Worm (Caenorhabditis elegans) whole organism, young adult: ENCODE measurements around the gene toe-2.

Experiments used
- B0035.1 ChIP-seq: sonication (generic microtip); optimal IDR thresholded peaks from 2 replicates; lab custom pipeline; 2016; ENCODE audit warnings: missing genetic modification characterization, mild to moderate bottlenecking, missing compliant biosample characterization, missing genotype, missing genetic modification reagents
- C06A6.2 ChIP-seq: fragments of 200-800 bp; sonication (Bioruptor generic); conservative IDR thresholded peaks from 2 replicates; pipeline ENCODE4 v1.3.6; 2022; ENCODE audit warnings: missing genetic modification characterization, missing compliant biosample characterization
- C17E4.6 ChIP-seq: fragments of 200-800 bp; sonication (Bioruptor generic); IDR thresholded peaks from 2 replicates; pipeline ENCODE4 v1.3.6; 2022; ENCODE audit warnings: missing genetic modification reagents, missing genetic modification characterization, missing compliant biosample characterization
- F22D6.2 ChIP-seq: sonication (generic microtip); optimal IDR thresholded peaks from 2 replicates; lab custom pipeline; 2016; ENCODE audit warnings: mild to moderate bottlenecking, missing genetic modification characterization, missing compliant biosample characterization
- F39B2.1 ChIP-seq: fragments of 200-800 bp; sonication (Bioruptor generic); IDR thresholded peaks from 2 replicates; pipeline ENCODE4 v1.3.6; 2022; ENCODE audit warnings: missing genetic modification reagents, missing genetic modification characterization, missing compliant biosample characterization
- F57A8.1 ChIP-seq: fragments of 200-800 bp; sonication (Bioruptor generic); optimal IDR thresholded peaks from 2 replicates; lab custom pipeline; 2018; ENCODE audit warnings: mild to moderate bottlenecking, missing genetic modification characterization, moderate library complexity, missing compliant biosample characterization
- K12H6.12 ChIP-seq: fragments of 200-800 bp; sonication (Bioruptor generic); optimal IDR thresholded peaks from 2 replicates; lab custom pipeline; 2018; ENCODE audit warnings: mild to moderate bottlenecking, missing genetic modification characterization, missing compliant biosample characterization
- Y67H2A.10 ChIP-seq: fragments of 200-800 bp; sonication (Bioruptor generic); conservative IDR thresholded peaks from 2 replicates; pipeline ENCODE4 v1.3.6; 2022; ENCODE audit warnings: missing genetic modification reagents, missing genetic modification characterization, missing compliant biosample characterization
- Y95B8A.8 ChIP-seq: fragments of 200-800 bp; sonication (Bioruptor generic); IDR thresholded peaks from 2 replicates; pipeline ENCODE4 v1.3.6; 2022; ENCODE audit warnings: missing genetic modification reagents, missing genetic modification characterization, missing compliant biosample characterization
- ZK185.1 ChIP-seq: sonication (generic microtip); optimal IDR thresholded peaks from 2 replicates; lab custom pipeline; 2016; ENCODE audit warnings: mild to moderate bottlenecking, missing genetic modification characterization, missing compliant biosample characterization; ENCODE audit not compliant: poor library complexity, severe bottlenecking
- akir-1 ChIP-seq: fragments of 200-800 bp; sonication (Bioruptor generic); optimal IDR thresholded peaks from 2 replicates; lab custom pipeline; 2018; ENCODE audit warnings: mild to moderate bottlenecking, missing genetic modification characterization, moderate library complexity, missing compliant biosample characterization
- ama-1 ChIP-seq, 3 experiments: fragments of 150-350 bp in 1 of 3; sonication (generic microtip) in 2 of 3; optimal IDR thresholded peaks; 2 replicates each; lab custom pipeline; 2014 to 2018; ENCODE audit warnings: missing biosample characterization in 2 of 3, missing genetic modification characterization in 2 of 3, missing genetic modification reagents in 2 of 3
- attf-3 ChIP-seq: fragments of 200-800 bp; sonication (Bioruptor generic); conservative IDR thresholded peaks from 2 replicates; pipeline ENCODE4 v1.3.6; 2022; ENCODE audit warnings: missing genetic modification reagents, missing genetic modification characterization, missing compliant biosample characterization
- attf-5 ChIP-seq: fragments of 200-800 bp; sonication (Bioruptor generic); optimal IDR thresholded peaks from 2 replicates; lab custom pipeline; 2018; ENCODE audit warnings: mild to moderate bottlenecking, missing genetic modification characterization, missing compliant biosample characterization
- cebp-2 ChIP-seq: fragments of 200-800 bp; sonication (Bioruptor generic); IDR thresholded peaks from 2 replicates; pipeline ENCODE4 v1.3.6; 2022; ENCODE audit warnings: missing genetic modification characterization, missing compliant biosample characterization
- ceh-27 ChIP-seq: fragments of 200-800 bp; sonication (Bioruptor generic); optimal IDR thresholded peaks from 2 replicates; lab custom pipeline; 2018; ENCODE audit warnings: mild to moderate bottlenecking, missing genetic modification characterization, moderate library complexity, missing compliant biosample characterization
- ceh-79 ChIP-seq: sonication (generic microtip); optimal IDR thresholded peaks from 2 replicates; lab custom pipeline; 2017; ENCODE audit warnings: mild to moderate bottlenecking, missing genetic modification characterization, missing compliant biosample characterization
- ceh-91 ChIP-seq: fragments of 200-800 bp; sonication (Bioruptor generic); IDR thresholded peaks from 2 replicates; pipeline ENCODE4 v1.3.6; 2022; ENCODE audit warnings: missing genetic modification reagents, missing genetic modification characterization, missing compliant biosample characterization
- chd-7 ChIP-seq: sonication (generic microtip); optimal IDR thresholded peaks from 2 replicates; lab custom pipeline; 2016; ENCODE audit warnings: mild to moderate bottlenecking, missing genetic modification characterization, moderate library complexity, missing compliant biosample characterization
- dpff-1 ChIP-seq: sonication (generic microtip); optimal IDR thresholded peaks from 2 replicates; lab custom pipeline; 2017; ENCODE audit warnings: mild to moderate bottlenecking, missing genetic modification characterization, missing compliant biosample characterization
- efl-1 ChIP-seq: fragments of 150-350 bp; optimal IDR thresholded peaks from 2 replicates; lab custom pipeline; 2014; ENCODE audit warnings: missing biosample characterization, missing genetic modification reagents, missing genetic modification characterization
- egrh-3 ChIP-seq: fragments of 200-800 bp; sonication (Bioruptor generic); IDR thresholded peaks from 2 replicates; pipeline ENCODE4 v1.3.6; 2022; ENCODE audit warnings: missing genetic modification reagents, missing genetic modification characterization, missing compliant biosample characterization
- fkh-3 ChIP-seq: sonication (generic microtip); optimal IDR thresholded peaks from 2 replicates; lab custom pipeline; 2016; ENCODE audit warnings: mild to moderate bottlenecking, missing genetic modification characterization, missing compliant biosample characterization
- hlh-26 ChIP-seq: fragments of 200-800 bp; sonication (Bioruptor generic); conservative IDR thresholded peaks from 2 replicates; pipeline ENCODE4 v1.3.6; 2022; ENCODE audit warnings: missing genetic modification reagents, missing genetic modification characterization, missing compliant biosample characterization
- hmg-1.2 ChIP-seq: fragments of 200-800 bp; sonication (Bioruptor generic); IDR thresholded peaks from 2 replicates; pipeline ENCODE4 v1.3.6; 2022; ENCODE audit warnings: missing genetic modification reagents, missing genetic modification characterization, missing compliant biosample characterization
- hmg-20 ChIP-seq: fragments of 200-800 bp; sonication (Bioruptor generic); IDR thresholded peaks from 2 replicates; pipeline ENCODE4 v1.3.6; 2022; ENCODE audit warnings: missing genetic modification reagents, missing genetic modification characterization, missing compliant biosample characterization
- let-526 ChIP-seq: fragments of 200-800 bp; sonication (Bioruptor generic); IDR thresholded peaks from 2 replicates; pipeline ENCODE4 v1.3.6; 2022; ENCODE audit warnings: missing genetic modification reagents, missing genetic modification characterization, missing compliant biosample characterization
- lin-35 ChIP-seq, 3 experiments: fragments of 150-350 bp in 2 of 3; sonication (generic microtip) in 1 of 3; optimal IDR thresholded peaks; 2 replicates each; lab custom pipeline; 2014 to 2018; ENCODE audit warnings: missing biosample characterization in 3 of 3, missing genetic modification characterization in 3 of 3, missing genetic modification reagents in 3 of 3
- lir-1 ChIP-seq: fragments of 200-800 bp; sonication (Bioruptor generic); conservative IDR thresholded peaks from 2 replicates; pipeline ENCODE4 v1.3.6; 2022; ENCODE audit warnings: missing genetic modification reagents, missing genetic modification characterization, missing compliant biosample characterization
- lsl-1 ChIP-seq: fragments of 200-800 bp; sonication (Bioruptor generic); optimal IDR thresholded peaks from 2 replicates; lab custom pipeline; 2018; ENCODE audit warnings: mild to moderate bottlenecking, missing genetic modification characterization, moderate library complexity, missing compliant biosample characterization
- madf-3 ChIP-seq: fragments of 200-800 bp; sonication (Bioruptor generic); IDR thresholded peaks from 2 replicates; pipeline ENCODE4 v1.3.6; 2022; ENCODE audit warnings: missing genetic modification reagents, missing genetic modification characterization, missing compliant biosample characterization
- madf-8 ChIP-seq: fragments of 200-800 bp; sonication (Bioruptor generic); conservative IDR thresholded peaks from 2 replicates; pipeline ENCODE4 v1.3.6; 2022; ENCODE audit warnings: missing genetic modification reagents, missing genetic modification characterization, missing compliant biosample characterization
- mel-28 ChIP-seq: sonication (generic microtip); optimal IDR thresholded peaks from 2 replicates; lab custom pipeline; 2016; ENCODE audit warnings: borderline replicate concordance, mild to moderate bottlenecking, missing genetic modification characterization, missing compliant biosample characterization
- nfya-1 ChIP-seq: sonication (generic microtip); optimal IDR thresholded peaks from 2 replicates; lab custom pipeline; 2017; ENCODE audit warnings: antibody characterized with exemption, missing compliant biosample characterization, missing genetic modification characterization, borderline replicate concordance; ENCODE audit not compliant: insufficient read depth
- nhr-90 ChIP-seq: sonication (generic microtip); optimal IDR thresholded peaks from 2 replicates; lab custom pipeline; 2016; ENCODE audit warnings: missing genotype, mild to moderate bottlenecking, missing genetic modification characterization, missing compliant biosample characterization
- pbrm-1 ChIP-seq: fragments of 200-800 bp; sonication (Bioruptor generic); IDR thresholded peaks from 2 replicates; pipeline ENCODE4 v1.3.6; 2022; ENCODE audit warnings: missing genetic modification reagents, missing genetic modification characterization, missing compliant biosample characterization
- rcor-1 ChIP-seq: fragments of 200-800 bp; sonication (Bioruptor generic); IDR thresholded peaks from 2 replicates; pipeline ENCODE4 v1.3.6; 2022; ENCODE audit warnings: missing genetic modification reagents, missing genetic modification characterization, missing compliant biosample characterization
- rec-8 ChIP-seq, 2 experiments: sonication (generic microtip); optimal IDR thresholded peaks; 2 replicates each; lab custom pipeline; 2016; ENCODE audit warnings: mild to moderate bottlenecking in 2 of 2, missing genetic modification characterization in 2 of 2, missing genetic modification reagents in 2 of 2, missing genotype in 2 of 2, missing biosample characterization in 1 of 2, missing compliant biosample characterization in 1 of 2, moderate library complexity in 1 of 2
- snpc-1.1 ChIP-seq: sonication (generic microtip); optimal IDR thresholded peaks from 2 replicates; lab custom pipeline; 2017; ENCODE audit warnings: missing genetic modification characterization, mild to moderate bottlenecking, missing compliant biosample characterization, antibody characterized with exemption, moderate library complexity, missing genotype, missing genetic modification reagents; ENCODE audit not compliant: insufficient read depth
- snpc-4 ChIP-seq, 5 experiments: fragments of 150-350 bp in 1 of 5; sonication (generic microtip) in 4 of 5; optimal IDR thresholded peaks; 2 replicates each; lab custom pipeline; 2014 to 2018; ENCODE audit warnings: missing genetic modification characterization in 5 of 5, missing biosample characterization in 3 of 5, antibody characterized with exemption in 2 of 5, mild to moderate bottlenecking in 2 of 5, missing compliant biosample characterization in 2 of 5, missing genotype in 2 of 5, moderate library complexity in 2 of 5, missing genetic modification reagents in 1 of 5
- somi-1 ChIP-seq: fragments of 200-800 bp; sonication (Bioruptor generic); optimal IDR thresholded peaks from 2 replicates; lab custom pipeline; 2018; ENCODE audit warnings: mild to moderate bottlenecking, missing genetic modification characterization, missing compliant biosample characterization
- tbx-9 ChIP-seq: sonication (generic microtip); optimal IDR thresholded peaks from 2 replicates; lab custom pipeline; 2016; ENCODE audit warnings: borderline replicate concordance, missing genetic modification characterization, inconsistent platforms, missing compliant biosample characterization
- zim-3 ChIP-seq: sonication (generic microtip); optimal IDR thresholded peaks from 2 replicates; lab custom pipeline; 2017; ENCODE audit warnings: mild to moderate bottlenecking, missing genetic modification characterization, moderate library complexity, missing compliant biosample characterization
- ztf-25 ChIP-seq: fragments of 200-800 bp; sonication (Bioruptor generic); IDR thresholded peaks from 2 replicates; pipeline ENCODE4 v1.3.6; 2022; ENCODE audit warnings: missing genetic modification reagents, missing genetic modification characterization, missing compliant biosample characterization
- ztf-6 ChIP-seq: fragments of 200-800 bp; sonication (Bioruptor generic); IDR thresholded peaks from 2 replicates; pipeline ENCODE4 v1.3.6; 2022; ENCODE audit warnings: missing genetic modification reagents, missing genetic modification characterization, missing compliant biosample characterization

Gene toe-2

ce11 chrII:6565077-6565476 lies 43.9 kb upstream of the toe-2 start, which contains the start of gene mpz-3 (continued):
- TF ChIP-seq efl-1 (GFP tag; lab: Kevin White, UChicago) (peak; percentile 1), somi-1 (GFP tag; lab: Kevin White, UChicago) (no peak)

DNA sequence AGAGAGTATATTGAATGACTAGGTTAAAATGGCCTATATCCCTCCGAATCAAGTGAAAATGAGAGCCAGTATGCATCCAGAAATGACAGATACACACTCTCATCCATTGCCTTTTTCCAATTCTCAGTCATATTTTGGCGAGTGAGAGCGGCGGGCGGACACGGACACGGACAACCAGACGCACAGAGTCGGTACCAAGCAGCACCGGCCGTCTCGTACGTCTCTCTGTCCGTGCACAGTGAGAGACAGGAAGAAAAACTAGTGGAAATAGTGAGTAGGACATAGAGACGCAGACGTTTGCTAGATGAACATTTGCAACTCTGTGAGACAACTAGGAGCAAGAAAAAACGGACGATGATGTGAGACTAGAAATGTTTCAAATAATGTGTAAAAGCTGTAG lies 42.1 kb upstream of the toe-2 start:
- no peak for TF ChIP-seq mel-28 (tag; lab: Kevin White, UChicago)
- no peak for TF ChIP-seq let-526 (GFP tag; lab: Robert Waterston, UW)
- no peak for TF ChIP-seq zim-3 (tag; lab: Kevin White, UChicago)
- no peak for TF ChIP-seq nfya-1 (tag; lab: Kevin White, UChicago)
- no peak for TF ChIP-seq egrh-3
- TF ChIP-seq ztf-25 = no peak
- no peak for TF ChIP-seq ceh-79 (tag; lab: Kevin White, UChicago)
- TF ChIP-seq snpc-4 (GFP tag; optimal IDR thresholded peaks at IDR 0.05; lab: Kevin White, UChicago) = no peak
- TF ChIP-seq snpc-4 (tag; optimal IDR thresholded peaks at IDR 0.05; lab: Kevin White, UChicago) = peak in 1 of 4 experiments; percentile 48
- no peak for TF ChIP-seq cebp-2
- TF ChIP-seq nhr-90 (tag; lab: Kevin White, UChicago) = no peak
- no peak for TF ChIP-seq Y95B8A.8 (GFP tag; lab: Robert Waterston, UW)
- no peak for TF ChIP-seq ceh-27 (GFP tag; lab: Kevin White, UChicago)
- no peak for TF ChIP-seq madf-3 (GFP tag; lab: Robert Waterston, UW)
- no peak for TF ChIP-seq fkh-3
- no peak for TF ChIP-seq chd-7 (tag; lab: Kevin White, UChicago)
- TF ChIP-seq hmg-1.2 (GFP tag; lab: Robert Waterston, UW) = peak; percentile 87
- no peak for TF ChIP-seq C06A6.2 (GFP tag; lab: Robert Waterston, UW)
- TF ChIP-seq lir-1 (GFP tag; lab: Robert Waterston, UW) = no peak
- no peak for TF ChIP-seq snpc-1.1 (tag; lab: Kevin White, UChicago)
- TF ChIP-seq hmg-20 (GFP tag; lab: Robert Waterston, UW) = no peak
- peak; percentile 10 for TF ChIP-seq ZK185.1
- TF ChIP-seq B0035.1 (tag; lab: Kevin White, UChicago) = no peak
- no peak for TF ChIP-seq F57A8.1 (GFP tag; lab: Kevin White, UChicago)
- TF ChIP-seq K12H6.12 = no peak
- no peak for TF ChIP-seq lsl-1 (GFP tag; lab: Kevin White, UChicago)
- no peak for TF ChIP-seq Y67H2A.10 (GFP tag; lab: Robert Waterston, UW)
- TF ChIP-seq ama-1 (optimal IDR thresholded peaks at IDR 0.05; lab: Kevin White, UChicago) = no peak
- TF ChIP-seq ama-1 (GFP tag; optimal IDR thresholded peaks at IDR 0.05; lab: Kevin White, UChicago) = no peak
- peak; percentile 16 for TF ChIP-seq attf-5 (GFP tag; lab: Kevin White, UChicago)
- TF ChIP-seq tbx-9 = no peak
- TF ChIP-seq F39B2.1 = no peak
- TF ChIP-seq lin-35 (GFP tag; optimal IDR thresholded peaks at IDR 0.05; lab: Kevin White, UChicago) = peak in 1 of 3 experiments; percentile 18
- TF ChIP-seq rcor-1 (GFP tag; lab: Robert Waterston, UW) = no peak
- TF ChIP-seq attf-3 (GFP tag; lab: Robert Waterston, UW) = no peak
- TF ChIP-seq rec-8 (tag; optimal IDR thresholded peaks at IDR 0.05; lab: Kevin White, UChicago) = no peak
- no peak for TF ChIP-seq dpff-1
- no peak for TF ChIP-seq pbrm-1
- TF ChIP-seq hlh-26 (GFP tag; lab: Robert Waterston, UW) = no peak
- no peak for TF ChIP-seq akir-1 (GFP tag; lab: Kevin White, UChicago)
- TF ChIP-seq ceh-91 (GFP tag; lab: Robert Waterston, UW) = no peak
- TF ChIP-seq ztf-6 (GFP tag; lab: Robert Waterston, UW) = no peak
- no peak for TF ChIP-seq F22D6.2 (tag; lab: Kevin White, UChicago)
- no peak for TF ChIP-seq madf-8 (GFP tag; lab: Robert Waterston, UW)
- no peak for TF ChIP-seq C17E4.6 (GFP tag; lab: Robert Waterston, UW)
